Fruit fly (Drosophila melanogaster): Measurements from ENCODE around the gene CG14990.

dm6 chr3L:4130743-4131142 is 37.7 kb downstream of the CG14990 start:
- TF ChIP-seq cic (GFP tag; optimal IDR thresholded peaks at IDR 0.05) (peak; percentile 88), Hr96 (GFP tag; optimal IDR thresholded peaks at IDR 0.05) (no peak), CG1620 (GFP tag; optimal IDR thresholded peaks at IDR 0.05) (no peak), CG5204 (GFP tag; optimal IDR thresholded peaks at IDR 0.05) (no peak), CG7045 (GFP tag; optimal IDR thresholded peaks at IDR 0.05) (no peak), CG12768 (GFP tag; optimal IDR thresholded peaks at IDR 0.05) (no peak), CG14711 (tag; optimal IDR thresholded peaks at IDR 0.05) (no peak)

Data from whole organism, adult.